Worm (Caenorhabditis elegans): ENCODE results near the gene mat-3.

mat-3 gene

DNA sequence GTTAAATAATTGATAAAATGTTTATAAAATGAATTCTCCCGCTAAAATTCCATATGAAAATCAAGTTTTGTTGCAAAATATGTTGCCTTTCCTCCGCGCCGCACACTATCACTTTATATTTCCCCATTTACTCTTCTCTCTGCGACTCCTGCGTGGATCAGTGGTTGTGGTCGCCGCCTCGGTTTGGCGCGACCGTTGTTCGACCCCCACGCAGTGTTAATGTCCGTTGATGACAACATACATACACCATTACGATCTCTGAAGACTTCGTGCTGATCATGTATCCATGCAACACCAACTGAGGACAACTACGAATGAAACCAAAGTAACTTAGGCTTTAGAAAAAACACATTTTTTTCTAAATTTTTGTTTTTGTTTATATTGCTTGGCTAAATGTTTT, 27.3 kb downstream of the mat-3 start (continued):
- TF ChIP-seq hlh-6 (tag; optimal IDR thresholded peaks at IDR 0.05) (peak; percentile 88), ama-1 (optimal IDR thresholded peaks at IDR 0.05) (no peak), ceh-2 (tag; optimal IDR thresholded peaks at IDR 0.05) (peak; percentile 83), sox-2 (GFP tag; IDR thresholded peaks at IDR 0.05) (peak; percentile 43; the same call in 1 of the 2 replicates), npax-4 (tag; optimal IDR thresholded peaks at IDR 0.05) (peak; percentile 78), unc-86 (tag; optimal IDR thresholded peaks at IDR 0.05) (peak; percentile 62), tbx-2 (tag; optimal IDR thresholded peaks at IDR 0.05) (peak; percentile 80), fax-1 (tag; optimal IDR thresholded peaks at IDR 0.05) (peak; percentile 82), K09A11.1 (tag; optimal IDR thresholded peaks at IDR 0.05; ENCODE audit: insufficient read depth) (no peak), rnt-1 (tag; optimal IDR thresholded peaks at IDR 0.05) (peak; percentile 92), pag-3 (tag; optimal IDR thresholded peaks at IDR 0.05; ENCODE audit: borderline replicate concordance) (peak; percentile 56), K02D7.2 (tag; optimal IDR thresholded peaks at IDR 0.05) (peak; percentile 82), hlh-13 (GFP tag; optimal IDR thresholded peaks at IDR 0.05) (peak; percentile 87), pha-4 (tag; optimal IDR thresholded peaks at IDR 0.05) (no peak), sdc-2 (tag; optimal IDR thresholded peaks at IDR 0.05) (peak; percentile 85), ceh-31 (tag; optimal IDR thresholded peaks at IDR 0.05) (peak; percentile 78), C08G9.2 (tag; optimal IDR thresholded peaks at IDR 0.05) (peak; percentile 78), ahr-1 (tag; optimal IDR thresholded peaks at IDR 0.05) (peak; percentile 22), hlh-8 (tag; optimal IDR thresholded peaks at IDR 0.05) (peak; percentile 80), unc-55 (GFP tag; optimal IDR thresholded peaks at IDR 0.05) (no peak), pax-1 (tag; optimal IDR thresholded peaks at IDR 0.05) (no peak), pros-1 (tag; optimal IDR thresholded peaks at IDR 0.05) (peak; percentile 82)

DNA sequence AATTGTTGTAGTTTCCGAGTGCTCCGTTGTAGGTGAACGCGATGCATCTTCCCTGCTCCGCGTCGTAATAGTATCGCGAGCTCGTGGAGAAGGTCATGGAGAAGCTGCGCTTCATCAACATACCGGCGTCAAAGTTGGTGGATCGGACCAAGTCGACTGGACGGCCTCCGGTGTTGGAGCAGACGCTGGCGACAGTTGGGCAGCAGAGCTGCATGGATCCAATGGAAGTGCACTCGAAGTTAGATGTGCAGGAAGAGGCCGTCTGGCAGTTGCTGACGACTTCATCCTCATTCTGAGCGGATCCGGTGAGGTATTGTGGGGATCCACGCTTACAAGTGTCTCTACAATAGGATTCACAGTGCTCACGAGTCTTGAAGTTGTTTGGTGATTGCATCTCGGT, 33.8 kb downstream of the mat-3 start:
- TF ChIP-seq Y22D7AL.16 (tag; optimal IDR thresholded peaks at IDR 0.05) (no peak), syd-9 (tag; optimal IDR thresholded peaks at IDR 0.05) (no peak), mec-3 (tag; optimal IDR thresholded peaks at IDR 0.05; ENCODE audit: borderline replicate concordance) (no peak), gmeb-2 (tag; optimal IDR thresholded peaks at IDR 0.05) (no peak), ceh-2 (tag; optimal IDR thresholded peaks at IDR 0.05) (no peak), ceh-45 (GFP tag; IDR thresholded peaks at IDR 0.05) (no peak), tbx-7 (tag; optimal IDR thresholded peaks at IDR 0.05) (no peak), ceh-48 (tag; optimal IDR thresholded peaks at IDR 0.05) (no peak), unc-3 (GFP tag; conservative IDR thresholded peaks at IDR 0.05) (no peak), unc-3 (tag; optimal IDR thresholded peaks at IDR 0.05) (no peak), pha-2 (tag; optimal IDR thresholded peaks at IDR 0.05) (no peak), hlh-30 (tag; optimal IDR thresholded peaks at IDR 0.05; ENCODE audit: insufficient read depth) (no peak), rnt-1 (tag; optimal IDR thresholded peaks at IDR 0.05) (no peak), C08G9.2 (tag; optimal IDR thresholded peaks at IDR 0.05) (no peak), zip-5 (tag; optimal IDR thresholded peaks at IDR 0.05) (no peak), ztf-16 (tag; optimal IDR thresholded peaks at IDR 0.05) (no peak)

DNA sequence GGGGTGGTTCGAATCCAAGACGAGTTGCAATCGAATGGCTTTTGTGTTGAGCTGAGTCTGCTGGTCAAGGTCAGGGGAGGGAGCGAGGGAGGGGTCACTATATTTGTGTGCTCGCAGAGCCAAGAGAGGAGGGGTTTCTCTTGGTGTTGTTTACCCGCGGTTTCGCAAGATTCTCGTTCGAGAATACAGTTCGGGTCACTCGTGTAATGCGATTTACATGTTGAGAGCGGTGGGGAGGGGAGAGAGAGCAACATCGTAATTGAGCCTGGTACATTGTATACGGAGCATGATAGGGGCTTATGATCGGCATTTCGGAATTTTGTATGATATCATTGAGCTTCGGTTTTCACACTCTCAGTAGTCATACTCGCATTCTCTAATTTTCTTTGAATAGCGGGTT, 36.9 kb downstream of the mat-3 start, which contains the start of gene F30H5.3:
TSS of gene F30H5.3 (minus strand) at position 101 of the 400 bp plus-strand sequence.
- TF ChIP-seq pha-2 (tag; optimal IDR thresholded peaks at IDR 0.05), result peak; percentile 12
- TF ChIP-seq Y22D7AL.16 (tag; optimal IDR thresholded peaks at IDR 0.05), result no peak

DNA sequence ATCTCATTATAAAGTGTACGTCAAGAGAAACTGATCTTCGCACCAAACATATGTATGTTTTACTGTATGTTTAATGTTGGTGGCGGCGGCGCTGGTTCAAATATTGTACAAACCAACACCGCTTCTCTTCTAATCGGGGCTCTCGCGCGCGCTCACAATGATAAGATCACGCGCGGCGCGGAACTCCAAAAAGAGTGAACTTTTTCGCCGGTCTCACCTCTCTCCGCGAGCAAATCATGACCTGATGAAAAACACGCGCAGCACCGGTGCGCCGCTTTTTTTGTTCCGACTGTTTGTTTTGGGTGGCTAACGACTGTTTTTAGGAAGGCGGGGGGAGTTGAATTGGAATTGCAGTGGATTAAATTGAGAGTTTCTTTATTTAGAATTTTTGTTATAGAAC, 38.1 kb downstream of the mat-3 start:
- no peak for TF ChIP-seq pat-9 (tag; optimal IDR thresholded peaks at IDR 0.05)
- no peak for TF ChIP-seq pax-1 (tag; optimal IDR thresholded peaks at IDR 0.05)

DNA sequence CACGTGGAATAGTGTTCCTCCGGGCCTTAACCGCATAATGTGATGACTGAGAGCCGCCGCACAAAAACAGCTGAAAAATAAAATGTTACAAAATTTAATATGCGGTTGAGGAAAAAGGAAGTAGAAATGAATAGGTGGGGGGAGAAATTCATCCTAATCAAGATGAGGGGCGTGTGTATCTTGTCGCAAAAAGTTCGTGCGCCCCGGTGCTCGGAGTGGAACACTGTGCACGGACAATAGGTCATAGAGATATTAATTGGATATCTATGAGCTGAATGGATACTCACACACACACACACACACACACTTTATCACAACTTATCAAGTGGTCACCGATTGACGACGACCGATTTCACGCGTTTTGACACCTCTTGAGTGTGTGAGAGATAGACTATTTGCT, 48.7 kb downstream of the mat-3 start, which contains the start of gene T22F7.3:
TSS of gene T22F7.3 (minus strand) at position 101 of the 400 bp plus-strand sequence.
- TF ChIP-seq F13H6.1 (tag; optimal IDR thresholded peaks at IDR 0.05) (no peak), nhr-232 (tag; optimal IDR thresholded peaks at IDR 0.05) (no peak), pat-9 (tag; optimal IDR thresholded peaks at IDR 0.05) (no peak), syd-9 (tag; optimal IDR thresholded peaks at IDR 0.05) (no peak)

Data from whole organism, late embryonic.